Fruit fly (Drosophila melanogaster) whole organism, embryonic: ENCODE measurements around the gene Idgf4.
A peak's percentile ranks its signal among the peaks of the same experiment; 100 is the strongest.

Experiments
- ATbp ChIP-seq: fragments of 200-800 bp; sonication (Bioruptor generic); optimal IDR thresholded peaks from 2 replicates; lab custom pipeline; 2017; ENCODE audit warnings: missing biosample characterization, mild to moderate bottlenecking, missing genetic modification characterization, missing genetic modification reagents
- Ada2b ChIP-seq: fragments of 200-800 bp; sonication (Bioruptor generic); IDR thresholded peaks from 2 replicates; pipeline ENCODE4 v1.3.6; 2022; ENCODE audit warnings: missing biosample characterization, missing genetic modification characterization
- Awh ChIP-seq: fragments of 200-800 bp; sonication (Bioruptor generic); IDR thresholded peaks from 2 replicates; pipeline ENCODE4, ENCODE4 v1.3.6; 2022; ENCODE audit warnings: missing biosample characterization, missing genetic modification characterization
- Blimp-1 ChIP-seq: fragments of 200-800 bp; sonication (Bioruptor generic); optimal IDR thresholded peaks from 3 replicates; lab custom pipeline; 2018; ENCODE audit warnings: missing biosample characterization, missing genetic modification characterization, mild to moderate bottlenecking, moderate library complexity, missing genetic modification reagents
- BtbVII ChIP-seq: fragments of 200-800 bp; sonication (Bioruptor generic); optimal IDR thresholded peaks from 3 replicates; lab custom pipeline; 2017; ENCODE audit warnings: missing biosample characterization, mild to moderate bottlenecking, missing genetic modification characterization
- CG10267 ChIP-seq: fragments of 200-800 bp; sonication (Bioruptor generic); optimal IDR thresholded peaks from 2 replicates; lab custom pipeline; 2018; ENCODE audit warnings: missing biosample characterization, mild to moderate bottlenecking, missing genetic modification characterization, moderate library complexity
- CG10321 ChIP-seq: fragments of 200-800 bp; sonication (Bioruptor generic); IDR thresholded peaks from 2 replicates; pipeline ENCODE4 v1.3.6; 2022; ENCODE audit warnings: missing biosample characterization, missing genetic modification characterization
- CG10431 ChIP-seq: fragments of 200-800 bp; sonication (Bioruptor generic); optimal IDR thresholded peaks from 3 replicates; lab custom pipeline; 2018; ENCODE audit warnings: missing biosample characterization, mild to moderate bottlenecking, missing genetic modification characterization
- CG10654 ChIP-seq: fragments of 200-800 bp; sonication (Bioruptor generic); optimal IDR thresholded peaks from 2 replicates; lab custom pipeline; 2016; ENCODE audit warnings: missing biosample characterization, missing genetic modification characterization
- CG14710 ChIP-seq: fragments of 200-800 bp; sonication (Bioruptor generic); optimal IDR thresholded peaks from 3 replicates; lab custom pipeline; 2019; ENCODE audit warnings: missing biosample characterization, mild to moderate bottlenecking, missing genetic modification characterization, moderate library complexity
- CG15601 ChIP-seq: fragments of 200-800 bp; sonication (Bioruptor generic); optimal IDR thresholded peaks from 3 replicates; lab custom pipeline; 2019; ENCODE audit warnings: missing biosample characterization, mild to moderate bottlenecking, missing genetic modification characterization, moderate library complexity
- CG1603 ChIP-seq: fragments of 200-800 bp; sonication (Bioruptor generic); optimal IDR thresholded peaks from 2 replicates; lab custom pipeline; 2019; ENCODE audit warnings: missing biosample characterization, mild to moderate bottlenecking, missing genetic modification characterization, moderate library complexity
- CG17328 ChIP-seq: fragments of 200-800 bp; sonication (Bioruptor generic); IDR thresholded peaks from 2 replicates; pipeline ENCODE4 v1.3.6; 2022; ENCODE audit warnings: missing biosample characterization, missing genetic modification characterization
- CG17385 ChIP-seq: fragments of 200-800 bp; sonication (Bioruptor generic); optimal IDR thresholded peaks from 3 replicates; lab custom pipeline; 2018; ENCODE audit warnings: missing biosample characterization, mild to moderate bottlenecking, missing genetic modification characterization
- CG17829 ChIP-seq: fragments of 200-800 bp; optimal IDR thresholded peaks from 2 replicates; lab custom pipeline; 2019; ENCODE audit warnings: missing biosample characterization, mild to moderate bottlenecking, missing genetic modification characterization, moderate library complexity
- CG32767 ChIP-seq: fragments of 200-800 bp; sonication (Bioruptor generic); IDR thresholded peaks from 2 replicates; pipeline ENCODE4 v1.3.6; 2022; ENCODE audit warnings: missing biosample characterization, missing genetic modification characterization
- CG3281 ChIP-seq: fragments of 200-800 bp; sonication (Bioruptor generic); optimal IDR thresholded peaks from 3 replicates; lab custom pipeline; 2017; ENCODE audit warnings: missing biosample characterization, mild to moderate bottlenecking, missing genetic modification characterization
- CG34376 ChIP-seq: fragments of 200-800 bp; sonication (Bioruptor generic); optimal IDR thresholded peaks from 2 replicates; lab custom pipeline; 2018; ENCODE audit warnings: missing biosample characterization, mild to moderate bottlenecking, missing genetic modification characterization
- CG4707 ChIP-seq: fragments of 200-800 bp; sonication (Bioruptor generic); optimal IDR thresholded peaks from 2 replicates; lab custom pipeline; 2018; ENCODE audit warnings: missing biosample characterization, mild to moderate bottlenecking, missing genetic modification characterization, moderate library complexity
- CG4820 ChIP-seq: fragments of 200-800 bp; sonication (Bioruptor generic); optimal IDR thresholded peaks from 3 replicates; lab custom pipeline; 2016; ENCODE audit warnings: missing biosample characterization, missing genetic modification characterization
- E2f2 ChIP-seq: fragments of 200-800 bp; sonication (Bioruptor generic); IDR thresholded peaks from 2 replicates; pipeline ENCODE4 v1.3.6; 2022; ENCODE audit warnings: missing biosample characterization, missing genetic modification characterization
- Ets65A ChIP-seq: fragments of 200-800 bp; sonication (Bioruptor generic); peaks from one replicate; lab custom pipeline; 2016; ENCODE audit warnings: missing biosample characterization, missing genetic modification characterization
- NC2α ChIP-seq: fragments of 200-800 bp; sonication (Bioruptor generic); optimal IDR thresholded peaks from 2 replicates; lab custom pipeline; 2016; ENCODE audit warnings: missing biosample characterization, missing genetic modification characterization
- Nf-YA ChIP-seq: fragments of 200-800 bp; sonication (Bioruptor generic); IDR thresholded peaks from 2 replicates; pipeline ENCODE4 v1.3.6; 2022; ENCODE audit warnings: missing biosample characterization, missing genetic modification characterization
- Ptx1 ChIP-seq: fragments of 200-800 bp; sonication (Bioruptor generic); IDR thresholded peaks from 2 replicates; pipeline ENCODE4 v1.3.6; 2022; ENCODE audit warnings: missing biosample characterization, missing genetic modification characterization
- Sox102F ChIP-seq: fragments of 200-800 bp; sonication (Bioruptor generic); optimal IDR thresholded peaks from 2 replicates; lab custom pipeline; 2018; ENCODE audit warnings: missing biosample characterization, mild to moderate bottlenecking, missing genetic modification characterization, moderate library complexity
- Xrp1 ChIP-seq: fragments of 200-800 bp; sonication (Bioruptor generic); IDR thresholded peaks from 2 replicates; pipeline ENCODE4 v1.3.6; 2022; ENCODE audit warnings: missing biosample characterization, missing genetic modification characterization
- ase ChIP-seq: fragments of 200-800 bp; sonication (Bioruptor generic); IDR thresholded peaks from 3 replicates; pipeline ENCODE4 v1.3.6; 2022; ENCODE audit warnings: missing biosample characterization, missing genetic modification characterization
- bigmax ChIP-seq: fragments of 200-800 bp; sonication (Bioruptor generic); optimal IDR thresholded peaks from 2 replicates; lab custom pipeline; 2018; ENCODE audit warnings: missing biosample characterization, mild to moderate bottlenecking, missing genetic modification characterization
- ci ChIP-seq: fragments of 200-800 bp; sonication (Bioruptor generic); IDR thresholded peaks from 3 replicates; pipeline ENCODE4 v1.3.6; 2022; ENCODE audit warnings: missing biosample characterization, missing genetic modification characterization
- dan ChIP-seq: fragments of 200-800 bp; sonication (Bioruptor generic); IDR thresholded peaks from 2 replicates; pipeline ENCODE4 v1.3.6; 2022; ENCODE audit warnings: missing biosample characterization, missing genetic modification characterization
- dati ChIP-seq: fragments of 200-800 bp; sonication (Bioruptor generic); IDR thresholded peaks from 2 replicates; pipeline ENCODE4 v1.3.6; 2022; ENCODE audit warnings: missing biosample characterization, missing genetic modification characterization
- en ChIP-seq: fragments of 200-800 bp; sonication (Bioruptor generic); optimal IDR thresholded peaks from 2 replicates; lab custom pipeline; 2016; ENCODE audit warnings: missing biosample characterization, missing genetic modification characterization
- ftz-f1 ChIP-seq: fragments of 200-800 bp; sonication (Bioruptor generic); optimal IDR thresholded peaks from 2 replicates; lab custom pipeline; 2016; ENCODE audit warnings: missing biosample characterization, missing genetic modification characterization
- grn ChIP-seq: fragments of 200-800 bp; sonication (Bioruptor generic); optimal IDR thresholded peaks from 3 replicates; lab custom pipeline; 2017; ENCODE audit warnings: missing biosample characterization, missing genetic modification characterization
- hb ChIP-seq: fragments of 200-800 bp; sonication (Bioruptor generic); IDR thresholded peaks from 3 replicates; pipeline ENCODE4 v1.3.6; 2022; ENCODE audit warnings: missing biosample characterization, missing genetic modification characterization; ENCODE audit not compliant: partially characterized antibody
- hbn ChIP-seq: fragments of 200-800 bp; sonication (Bioruptor generic); IDR thresholded peaks from 2 replicates; pipeline ENCODE4 v1.3.6; 2022; ENCODE audit warnings: missing biosample characterization, missing genetic modification characterization; ENCODE audit not compliant: partially characterized antibody
- kah ChIP-seq: fragments of 200-800 bp; sonication (Bioruptor generic); optimal IDR thresholded peaks from 2 replicates; lab custom pipeline; 2018; ENCODE audit warnings: missing biosample characterization, mild to moderate bottlenecking, missing genetic modification characterization
- lilli ChIP-seq: fragments of 200-800 bp; sonication (Bioruptor generic); optimal IDR thresholded peaks from 3 replicates; lab custom pipeline; 2016; ENCODE audit warnings: missing biosample characterization, missing genetic modification characterization
- lmd ChIP-seq: fragments of 200-800 bp; sonication (Bioruptor generic); IDR thresholded peaks from 2 replicates; pipeline ENCODE4 v1.3.6; 2022; ENCODE audit warnings: missing biosample characterization, missing genetic modification characterization
- phol ChIP-seq: fragments of 200-800 bp; sonication (Bioruptor generic); optimal IDR thresholded peaks from 3 replicates; lab custom pipeline; 2018; ENCODE audit warnings: missing biosample characterization, mild to moderate bottlenecking, missing genetic modification characterization, moderate library complexity
- pnt ChIP-seq: fragments of 200-800 bp; sonication (Bioruptor generic); optimal IDR thresholded peaks from 3 replicates; lab custom pipeline; 2016; ENCODE audit warnings: missing biosample characterization, missing genetic modification characterization
- sqz ChIP-seq: fragments of 200-800 bp; sonication (Bioruptor generic); optimal IDR thresholded peaks from 3 replicates; lab custom pipeline; 2018; ENCODE audit warnings: missing biosample characterization, mild to moderate bottlenecking, missing genetic modification characterization
- tap ChIP-seq: fragments of 200-800 bp; optimal IDR thresholded peaks from 3 replicates; lab custom pipeline; 2019; ENCODE audit warnings: missing biosample characterization, mild to moderate bottlenecking, missing genetic modification characterization, moderate library complexity
- tio ChIP-seq: fragments of 200-800 bp; sonication (Bioruptor generic); optimal IDR thresholded peaks from 2 replicates; lab custom pipeline; 2017; ENCODE audit warnings: missing biosample characterization, missing genetic modification characterization, inconsistent platforms
- tll ChIP-seq, 2 experiments: fragments of 200-800 bp in 1 of 2; fragments of >200 bp in 1 of 2; sonication (Bioruptor generic) in 1 of 2; optimal IDR thresholded peaks; 2 replicates each; lab custom pipeline; 2017 to 2019; ENCODE audit warnings: missing biosample characterization in 2 of 2, missing genetic modification characterization in 2 of 2, mild to moderate bottlenecking in 1 of 2, moderate library complexity in 1 of 2
- trh ChIP-seq: fragments of 200-800 bp; sonication (Bioruptor generic); optimal IDR thresholded peaks from 2 replicates; lab custom pipeline; 2016; ENCODE audit warnings: missing biosample characterization, missing genetic modification characterization
- twi ChIP-seq: fragments of 200-800 bp; optimal IDR thresholded peaks from 2 replicates; lab custom pipeline; 2019; ENCODE audit warnings: missing biosample characterization, mild to moderate bottlenecking, missing genetic modification characterization, moderate library complexity
- vvl ChIP-seq: fragments of 200-800 bp; sonication (Bioruptor generic); IDR thresholded peaks from 2 replicates; pipeline ENCODE4 v1.3.6; 2022; ENCODE audit warnings: missing biosample characterization, missing genetic modification characterization
- z ChIP-seq: fragments of 200-800 bp; sonication (Bioruptor generic); IDR thresholded peaks from 3 replicates; pipeline ENCODE4 v1.3.6; 2022; ENCODE audit warnings: missing biosample characterization, missing genetic modification characterization
- zen2 ChIP-seq: fragments of 200-800 bp; sonication (Bioruptor generic); IDR thresholded peaks from 3 replicates; pipeline ENCODE4 v1.3.6; 2022; ENCODE audit warnings: missing biosample characterization, missing genetic modification characterization; ENCODE audit not compliant: partially characterized antibody

Gene Idgf4

dm6 chrX:9911751-9912150 is 19.0 kb downstream of the Idgf4 start (continued):
- no peak for TF ChIP-seq CG34376 (GFP tag; lab: Kevin White, UChicago)
- no peak for TF ChIP-seq z
- 0 out of 3 replicates have a peak, but pooled peaks have one; percentile 24 for TF ChIP-seq ase (GFP tag; lab: Robert Waterston, UW)
- peak; percentile 21 for TF ChIP-seq CG17829 (tag; lab: Kevin White, UChicago)
- TF ChIP-seq hb = no peak
- TF ChIP-seq sqz = peak; percentile 19
- TF ChIP-seq Ets65A = peak; percentile 53
- TF ChIP-seq hbn (GFP tag; lab: Robert Waterston, UW) = no peak
- TF ChIP-seq CG17385 (GFP tag; lab: Kevin White, UChicago) = no peak
- peak; percentile 43 for TF ChIP-seq vvl
- no peak for TF ChIP-seq CG3281 (GFP tag; lab: Kevin White, UChicago)
- TF ChIP-seq NC2α (GFP tag; lab: Kevin White, UChicago) = no peak
- no peak for TF ChIP-seq dan (GFP tag; lab: Robert Waterston, UW)
- no peak for TF ChIP-seq zen2 (GFP tag; lab: Robert Waterston, UW)
- TF ChIP-seq Ada2b = peak; percentile 38; the same call in 1 of the 2 replicates
- no peak for TF ChIP-seq tio (GFP tag; lab: Kevin White, UChicago)
- TF ChIP-seq bigmax (GFP tag; lab: Kevin White, UChicago) = no peak
- no peak for TF ChIP-seq CG10431 (GFP tag; lab: Kevin White, UChicago)
- no peak for TF ChIP-seq BtbVII
- no peak for TF ChIP-seq grn (GFP tag; lab: Kevin White, UChicago)
- no peak for TF ChIP-seq CG32767 (GFP tag; lab: Robert Waterston, UW)
- TF ChIP-seq en (GFP tag; lab: Kevin White, UChicago) = no peak
- peak; percentile 42; the same call in 1 of the 2 replicates for TF ChIP-seq Awh
- TF ChIP-seq tll (GFP tag; optimal IDR thresholded peaks at IDR 0.05; lab: Kevin White, UChicago) = no peak
- TF ChIP-seq E2f2 = peak; percentile 13; the same call in 1 of the 2 replicates
- peak; percentile 41 for TF ChIP-seq tap (tag; lab: Kevin White, UChicago)
- TF ChIP-seq ci (GFP tag; lab: Robert Waterston, UW) = peak; percentile 70; the same call in 2 of the 3 replicates
- no peak for TF ChIP-seq Nf-YA (GFP tag; lab: Robert Waterston, UW)
- no peak for TF ChIP-seq twi
- peak; percentile 22 for TF ChIP-seq CG15601 (tag; lab: Kevin White, UChicago)
- TF ChIP-seq pnt (GFP tag; lab: Kevin White, UChicago) = no peak
- TF ChIP-seq Blimp-1 (GFP tag; lab: Kevin White, UChicago) = no peak
- TF ChIP-seq lmd = peak; percentile 46; the same call in 1 of the 2 replicates
- peak; percentile 44; the same call in 1 of the 2 replicates for TF ChIP-seq Ptx1
- TF ChIP-seq phol (tag; lab: Kevin White, UChicago) = peak; percentile 42
- no peak for TF ChIP-seq CG10321 (GFP tag; lab: Robert Waterston, UW)
- TF ChIP-seq Xrp1 (GFP tag; lab: Robert Waterston, UW) = 0 out of 2 replicates have a peak, but pooled peaks have one; percentile 28
- peak; percentile 69 for TF ChIP-seq Sox102F (GFP tag; lab: Kevin White, UChicago)
- TF ChIP-seq CG10267 (tag; lab: Kevin White, UChicago) = peak; percentile 8
- TF ChIP-seq CG1603 = peak; percentile 2
- peak; percentile 5 for TF ChIP-seq CG14710
- no peak for TF ChIP-seq ftz-f1 (GFP tag; lab: Kevin White, UChicago)
- no peak for TF ChIP-seq lilli
- no peak for TF ChIP-seq kah (GFP tag; lab: Kevin White, UChicago)
- TF ChIP-seq CG10654 (GFP tag; lab: Kevin White, UChicago) = no peak
- peak; percentile 43; the same call in 1 of the 2 replicates for TF ChIP-seq CG17328 (GFP tag; lab: Robert Waterston, UW)
- TF ChIP-seq ATbp (GFP tag; lab: Kevin White, UChicago) = peak; percentile 65
- no peak for TF ChIP-seq dati (GFP tag; lab: Robert Waterston, UW)
- TF ChIP-seq trh (GFP tag; lab: Kevin White, UChicago) = no peak
- peak; percentile 3 for TF ChIP-seq CG4820 (GFP tag; lab: Kevin White, UChicago)
- no peak for TF ChIP-seq CG4707 (GFP tag; lab: Kevin White, UChicago)
